Worm (Caenorhabditis elegans) whole organism, L3 larva: ENCODE measurements around the gene F20G2.1.

Experiments
- ceh-16 ChIP-seq: sonication (generic microtip); optimal IDR thresholded peaks from 2 replicates; lab custom pipeline; 2017; ENCODE audit warnings: missing biosample characterization, missing genetic modification characterization
- ceh-28 ChIP-seq: fragments of 150-350 bp; optimal IDR thresholded peaks from 2 replicates; lab custom pipeline; 2014; ENCODE audit warnings: missing biosample characterization, missing genetic modification reagents, missing genetic modification characterization
- egl-5 ChIP-seq: fragments of 150-350 bp; optimal IDR thresholded peaks from 2 replicates; lab custom pipeline; 2017; ENCODE audit warnings: missing biosample characterization, missing genetic modification reagents, missing genetic modification characterization, inconsistent platforms
- eor-1 ChIP-seq, 2 experiments: fragments of 150-350 bp; optimal IDR thresholded peaks; 2 replicates each; lab custom pipeline; 2014 to 2018; ENCODE audit warnings: missing biosample characterization in 2 of 2, missing genetic modification characterization in 2 of 2
- fkh-2 ChIP-seq: fragments of 150-350 bp; optimal IDR thresholded peaks from 2 replicates; lab custom pipeline; 2014; ENCODE audit warnings: missing biosample characterization, missing genetic modification reagents, missing genetic modification characterization
- fos-1 ChIP-seq: fragments of 150-350 bp; optimal IDR thresholded peaks from 2 replicates; lab custom pipeline; 2014; ENCODE audit warnings: missing biosample characterization, missing genetic modification characterization
- hmg-11 ChIP-seq: sonication (generic microtip); optimal IDR thresholded peaks from 2 replicates; lab custom pipeline; 2016; ENCODE audit warnings: missing genetic modification characterization, missing compliant biosample characterization
- jun-1 ChIP-seq: fragments of 150-350 bp; optimal IDR thresholded peaks from 2 replicates; lab custom pipeline; 2014; ENCODE audit warnings: missing biosample characterization, missing genetic modification reagents, missing genetic modification characterization
- lin-15B ChIP-seq: fragments of 150-350 bp; optimal IDR thresholded peaks from 2 replicates; lab custom pipeline; 2014; ENCODE audit warnings: missing biosample characterization, missing genetic modification characterization
- lin-39 ChIP-seq: fragments of 150-350 bp; optimal IDR thresholded peaks from 2 replicates; lab custom pipeline; 2018; ENCODE audit warnings: missing biosample characterization, missing genetic modification reagents, missing genetic modification characterization
- mml-1 ChIP-seq: fragments of 150-350 bp; sonication (generic microtip); optimal IDR thresholded peaks from 3 replicates; lab custom pipeline; 2014; ENCODE audit warnings: missing biosample characterization, missing genetic modification characterization
- nhr-11 ChIP-seq: fragments of 150-350 bp; optimal IDR thresholded peaks from 2 replicates; lab custom pipeline; 2014; ENCODE audit warnings: missing biosample characterization, missing genetic modification characterization
- nhr-12 ChIP-seq: fragments of 150-350 bp; optimal IDR thresholded peaks from 2 replicates; lab custom pipeline; 2014; ENCODE audit warnings: missing biosample characterization, missing genetic modification characterization
- nhr-237 ChIP-seq: fragments of 150-350 bp; optimal IDR thresholded peaks from 2 replicates; lab custom pipeline; 2014; ENCODE audit warnings: missing biosample characterization, missing genetic modification characterization
- nhr-25 ChIP-seq: sonication (generic microtip); optimal IDR thresholded peaks from 2 replicates; lab custom pipeline; 2017; ENCODE audit warnings: missing biosample characterization, missing genetic modification characterization
- nhr-28 ChIP-seq: fragments of 150-350 bp; optimal IDR thresholded peaks from 2 replicates; lab custom pipeline; 2014; ENCODE audit warnings: missing biosample characterization, missing genetic modification characterization
- nhr-76 ChIP-seq: fragments of 150-350 bp; sonication (generic microtip); optimal IDR thresholded peaks from 5 replicates; lab custom pipeline; 2014; ENCODE audit warnings: missing biosample characterization, missing genetic modification characterization
- nhr-77 ChIP-seq: fragments of 150-350 bp; optimal IDR thresholded peaks from 2 replicates; lab custom pipeline; 2014; ENCODE audit warnings: missing biosample characterization, missing genetic modification characterization
- pha-4 ChIP-seq: fragments of 150-350 bp; optimal IDR thresholded peaks from 2 replicates; lab custom pipeline; 2014; ENCODE audit warnings: missing biosample characterization, missing genetic modification reagents, missing genetic modification characterization
- sea-2 ChIP-seq: fragments of 150-350 bp; sonication (generic microtip); optimal IDR thresholded peaks from 4 replicates; lab custom pipeline; 2014; ENCODE audit warnings: missing biosample characterization, missing genetic modification reagents, missing genetic modification characterization
- snpc-4 ChIP-seq: fragments of 150-350 bp; optimal IDR thresholded peaks from 2 replicates; lab custom pipeline; 2014; ENCODE audit warnings: missing biosample characterization, missing genetic modification characterization
- unc-39 ChIP-seq: sonication (generic microtip); optimal IDR thresholded peaks from 4 replicates; lab custom pipeline; 2017; ENCODE audit warnings: missing biosample characterization, missing genetic modification characterization
- zag-1 ChIP-seq: fragments of 150-350 bp; optimal IDR thresholded peaks from 2 replicates; lab custom pipeline; 2014; ENCODE audit warnings: missing biosample characterization, missing genetic modification characterization

F20G2.1 gene

DNA sequence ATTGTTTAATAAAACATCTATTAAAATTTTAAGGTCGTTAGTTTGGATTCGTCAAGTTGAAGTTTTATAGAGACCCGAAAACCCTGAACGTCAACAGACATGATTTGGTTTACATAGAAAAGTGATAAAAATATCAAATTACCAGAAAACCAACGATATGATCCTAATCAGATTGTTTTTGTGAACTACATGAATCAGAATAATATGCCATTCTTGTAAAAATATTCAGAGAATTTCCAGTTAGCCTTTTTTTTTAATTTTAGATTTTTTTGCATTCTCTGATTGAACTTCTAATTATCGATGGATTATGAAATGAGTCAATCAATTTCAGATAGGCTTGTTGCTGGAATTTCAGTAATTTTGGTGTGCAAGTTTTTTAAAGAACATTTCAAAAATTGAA lies 42.3 kb downstream of the F20G2.1 start, which contains the start of gene srx-96:
TSS of gene srx-96 (plus strand) at position 301 of the 400 bp plus-strand sequence.
- TF ChIP-seq hmg-11 (tag; lab: Kevin White, UChicago) (no peak), nhr-28 (tag; lab: Kevin White, UChicago) (no peak), nhr-237 (tag; lab: Kevin White, UChicago) (no peak), jun-1 (tag; lab: Kevin White, UChicago) (no peak), lin-15B (no peak), zag-1 (tag; lab: Kevin White, UChicago) (no peak), fkh-2 (tag; lab: Kevin White, UChicago) (no peak), sea-2 (GFP tag; lab: Kevin White, UChicago) (no peak), ceh-16 (no peak), fos-1 (tag; lab: Kevin White, UChicago) (no peak), ceh-28 (tag; lab: Kevin White, UChicago) (no peak), nhr-12 (no peak), nhr-11 (tag; lab: Kevin White, UChicago) (no peak), pha-4 (tag; lab: Kevin White, UChicago) (no peak), unc-39 (no peak), eor-1 (tag; optimal IDR thresholded peaks at IDR 0.05; lab: Kevin White, UChicago) (no peak)

DNA sequence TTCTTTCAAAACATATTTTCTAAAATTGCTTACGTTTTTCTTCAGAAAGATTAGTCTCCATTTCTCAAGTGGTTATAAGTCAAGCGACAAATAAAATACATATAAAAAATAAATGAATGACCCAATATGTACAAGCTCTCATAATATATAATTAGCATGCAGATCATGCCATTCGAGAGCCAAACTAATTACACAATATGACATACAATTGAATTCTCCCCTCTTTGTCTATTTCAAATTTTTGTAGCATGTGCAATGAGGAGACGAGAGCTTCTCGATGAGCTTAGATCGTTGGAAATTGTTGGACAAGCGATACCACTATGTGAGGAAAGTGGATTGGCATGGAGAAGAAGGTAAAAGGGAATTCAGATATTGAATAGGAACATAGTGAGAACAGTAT lies 46.1 kb downstream of the F20G2.1 start, which contains the start of gene hlh-34:
TSS of gene hlh-34 (minus strand) at position 101 of the 400 bp plus-strand sequence.
- TF ChIP-seq mml-1 (tag; lab: Kevin White, UChicago) (no peak), nhr-77 (tag; lab: Kevin White, UChicago) (no peak), nhr-76 (tag; lab: Kevin White, UChicago) (no peak), nhr-25 (tag; lab: Kevin White, UChicago) (no peak), ceh-16 (no peak)

DNA sequence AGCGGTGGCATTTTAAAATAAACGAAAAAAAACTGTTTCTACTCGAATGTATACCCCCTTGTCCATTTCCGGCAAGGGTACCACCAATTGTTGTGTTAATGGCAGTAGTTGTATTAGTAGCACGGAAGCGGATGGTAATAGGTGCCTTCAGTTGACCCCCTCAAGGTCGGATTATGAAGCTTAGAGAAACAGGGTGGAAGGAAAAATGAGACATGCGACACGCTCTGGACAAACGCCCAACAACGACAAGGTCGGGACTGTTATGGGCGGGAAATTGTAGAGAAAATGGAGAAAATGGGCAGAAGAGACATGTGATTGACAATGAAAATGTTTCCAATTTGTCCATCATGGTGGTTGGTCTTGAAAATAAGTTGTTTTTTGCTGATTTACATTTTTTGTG lies 49.4 kb downstream of the F20G2.1 start, which contains the start of gene T01D3.3:
TSS of gene T01D3.3 (plus strand) at position 312 of the 400 bp plus-strand sequence.
- TF ChIP-seq sea-2 (GFP tag; lab: Kevin White, UChicago) (no peak), snpc-4 (tag; lab: Kevin White, UChicago) (no peak), egl-5 (peak; percentile 78), nhr-25 (tag; lab: Kevin White, UChicago) (peak; percentile 83), fkh-2 (tag; lab: Kevin White, UChicago) (no peak), lin-39 (tag; lab: Kevin White, UChicago) (no peak)
- TF ChIP-seq, all 47 proteins: peak for 2
